Worm (Caenorhabditis elegans) whole organism, L4/young adult: ENCODE results near the gene Y54G2A.49.

Source experiments
- W03F9.2 ChIP-seq: fragments of 150-350 bp; optimal IDR thresholded peaks from 2 replicates; lab custom pipeline; 2014; ENCODE audit warnings: missing biosample characterization, missing genetic modification characterization
- him-1 ChIP-seq: sonication (generic microtip); optimal IDR thresholded peaks from 2 replicates; lab custom pipeline; 2016; ENCODE audit warnings: missing genotype, missing genetic modification reagents, missing genetic modification characterization, missing compliant biosample characterization

- no peak for TF ChIP-seq him-1 (tag; lab: Kevin White, UChicago)
- no peak for TF ChIP-seq W03F9.2 (tag; lab: Kevin White, UChicago)
Measured at ce11 chrIV:2841260-2841659, 11.8 kb downstream of the Y54G2A.49 start, which contains the start of gene clec-83.
